Worm (Caenorhabditis elegans) whole organism, late embryonic: ENCODE results near the gene F13H10.1.

Source experiments
- C08G9.2 ChIP-seq: sonication (generic microtip); optimal IDR thresholded peaks from 2 replicates; lab custom pipeline; 2016; ENCODE audit warnings: mild to moderate bottlenecking, missing genetic modification characterization, moderate library complexity, missing compliant biosample characterization
- C38D4.7 ChIP-seq: fragments of 200-800 bp; sonication (Bioruptor generic); optimal IDR thresholded peaks from 2 replicates; lab custom pipeline; 2018; ENCODE audit warnings: mild to moderate bottlenecking, missing genetic modification characterization, moderate library complexity, missing compliant biosample characterization
- F13H6.1 ChIP-seq: sonication (generic microtip); optimal IDR thresholded peaks from 2 replicates; lab custom pipeline; 2016; ENCODE audit warnings: missing genetic modification characterization, missing compliant biosample characterization
- T23F11.4 ChIP-seq: fragments of 200-800 bp; sonication (Bioruptor generic); optimal IDR thresholded peaks from 2 replicates; lab custom pipeline; 2018; ENCODE audit warnings: mild to moderate bottlenecking, missing genetic modification characterization, missing compliant biosample characterization
- Y22D7AL.16 ChIP-seq: sonication (generic microtip); optimal IDR thresholded peaks from 2 replicates; lab custom pipeline; 2016; ENCODE audit warnings: missing genetic modification characterization, missing compliant biosample characterization
- ama-1 ChIP-seq: fragments of 150-350 bp; optimal IDR thresholded peaks from 2 replicates; lab custom pipeline; 2014
- ceh-2 ChIP-seq: sonication (generic microtip); optimal IDR thresholded peaks from 2 replicates; lab custom pipeline; 2016; ENCODE audit warnings: missing genotype, missing genetic modification characterization, missing compliant biosample characterization
- ceh-22 ChIP-seq: sonication (generic microtip); optimal IDR thresholded peaks from 2 replicates; lab custom pipeline; 2017; ENCODE audit warnings: missing biosample characterization, missing genetic modification characterization
- ceh-24 ChIP-seq: sonication (generic microtip); optimal IDR thresholded peaks from 2 replicates; lab custom pipeline; 2016; ENCODE audit warnings: mild to moderate bottlenecking, missing genetic modification characterization, missing compliant biosample characterization
- ceh-31 ChIP-seq: sonication (generic microtip); optimal IDR thresholded peaks from 2 replicates; lab custom pipeline; 2016; ENCODE audit warnings: missing genetic modification characterization, missing compliant biosample characterization
- che-1 ChIP-seq: sonication (generic microtip); optimal IDR thresholded peaks from 2 replicates; lab custom pipeline; 2016; ENCODE audit warnings: mild to moderate bottlenecking, missing genetic modification characterization, missing compliant biosample characterization
- dve-1 ChIP-seq: sonication (generic microtip); optimal IDR thresholded peaks from 2 replicates; lab custom pipeline; 2017; ENCODE audit warnings: antibody characterized with exemption, mild to moderate bottlenecking, missing genetic modification characterization, missing compliant biosample characterization
- elt-2 ChIP-seq: sonication (generic microtip); optimal IDR thresholded peaks from 2 replicates; lab custom pipeline; 2016; ENCODE audit warnings: missing genetic modification reagents, missing genetic modification characterization, missing compliant biosample characterization
- gmeb-2 ChIP-seq: sonication (generic microtip); optimal IDR thresholded peaks from 2 replicates; lab custom pipeline; 2016; ENCODE audit warnings: missing genetic modification characterization, inconsistent platforms, missing compliant biosample characterization
- hlh-13 ChIP-seq: fragments of 200-800 bp; sonication (Bioruptor generic); optimal IDR thresholded peaks from 2 replicates; lab custom pipeline; 2018; ENCODE audit warnings: mild to moderate bottlenecking, missing genetic modification characterization, missing compliant biosample characterization
- hlh-15 ChIP-seq: sonication (generic microtip); optimal IDR thresholded peaks from 2 replicates; lab custom pipeline; 2016; ENCODE audit warnings: missing genetic modification characterization, missing compliant biosample characterization
- hlh-30 ChIP-seq: sonication (generic microtip); optimal IDR thresholded peaks from 2 replicates; lab custom pipeline; 2017; ENCODE audit warnings: antibody characterized with exemption, missing genetic modification characterization, missing compliant biosample characterization; ENCODE audit not compliant: insufficient read depth
- hlh-8 ChIP-seq: sonication (generic microtip); optimal IDR thresholded peaks from 2 replicates; lab custom pipeline; 2016; ENCODE audit warnings: missing genotype, missing genetic modification characterization, missing compliant biosample characterization
- nfya-1 ChIP-seq: sonication (generic microtip); optimal IDR thresholded peaks from 2 replicates; lab custom pipeline; 2017; ENCODE audit warnings: missing genetic modification characterization, mild to moderate bottlenecking, missing compliant biosample characterization, antibody characterized with exemption, moderate library complexity
- nhr-11 ChIP-seq: fragments of 150-350 bp; optimal IDR thresholded peaks from 2 replicates; lab custom pipeline; 2014; ENCODE audit warnings: missing biosample characterization, missing genetic modification characterization
- nhr-232 ChIP-seq: sonication (generic microtip); optimal IDR thresholded peaks from 2 replicates; lab custom pipeline; 2016; ENCODE audit warnings: missing genetic modification characterization, missing compliant biosample characterization
- npax-4 ChIP-seq: sonication (generic microtip); optimal IDR thresholded peaks from 2 replicates; lab custom pipeline; 2016; ENCODE audit warnings: missing genetic modification characterization, missing compliant biosample characterization
- odd-2 ChIP-seq: sonication (generic microtip); optimal IDR thresholded peaks from 2 replicates; lab custom pipeline; 2017; ENCODE audit warnings: antibody characterized with exemption, mild to moderate bottlenecking, missing genetic modification characterization, missing compliant biosample characterization
- pag-3 ChIP-seq: sonication (generic microtip); optimal IDR thresholded peaks from 2 replicates; lab custom pipeline; 2016; ENCODE audit warnings: missing compliant biosample characterization, missing genetic modification characterization, borderline replicate concordance
- pax-1 ChIP-seq: fragments of 150-350 bp; optimal IDR thresholded peaks from 2 replicates; lab custom pipeline; 2014; ENCODE audit warnings: missing biosample characterization, missing genetic modification characterization
- pha-2 ChIP-seq: sonication (generic microtip); optimal IDR thresholded peaks from 2 replicates; lab custom pipeline; 2017; ENCODE audit warnings: mild to moderate bottlenecking, missing genetic modification characterization, missing compliant biosample characterization
- pha-4 ChIP-seq: fragments of 150-350 bp; optimal IDR thresholded peaks from 2 replicates; lab custom pipeline; 2018; ENCODE audit warnings: missing biosample characterization, missing genetic modification reagents, missing genetic modification characterization
- ref-2 ChIP-seq: sonication (generic microtip); optimal IDR thresholded peaks from 2 replicates; lab custom pipeline; 2016; ENCODE audit warnings: missing genetic modification characterization, missing compliant biosample characterization
- rnt-1 ChIP-seq: sonication (generic microtip); optimal IDR thresholded peaks from 2 replicates; lab custom pipeline; 2016; ENCODE audit warnings: missing genetic modification characterization, missing compliant biosample characterization
- sox-2 ChIP-seq: fragments of 200-800 bp; sonication (Bioruptor generic); IDR thresholded peaks from 2 replicates; pipeline ENCODE4 v1.3.6; 2022; ENCODE audit warnings: missing genetic modification reagents, missing genetic modification characterization, missing compliant biosample characterization
- sox-4 ChIP-seq: sonication (generic microtip); optimal IDR thresholded peaks from 2 replicates; lab custom pipeline; 2017; ENCODE audit warnings: mild to moderate bottlenecking, missing genetic modification characterization, inconsistent platforms, missing compliant biosample characterization
- tbx-7 ChIP-seq: sonication (generic microtip); optimal IDR thresholded peaks from 2 replicates; lab custom pipeline; 2016; ENCODE audit warnings: missing genotype, missing genetic modification characterization, missing compliant biosample characterization
- unc-42 ChIP-seq: sonication (generic microtip); optimal IDR thresholded peaks from 2 replicates; lab custom pipeline; 2016; ENCODE audit warnings: missing genotype, missing genetic modification characterization, missing compliant biosample characterization
- ztf-16 ChIP-seq: sonication (generic microtip); optimal IDR thresholded peaks from 2 replicates; lab custom pipeline; 2017; ENCODE audit warnings: missing genetic modification characterization, missing compliant biosample characterization

F13H10.1 gene

DNA sequence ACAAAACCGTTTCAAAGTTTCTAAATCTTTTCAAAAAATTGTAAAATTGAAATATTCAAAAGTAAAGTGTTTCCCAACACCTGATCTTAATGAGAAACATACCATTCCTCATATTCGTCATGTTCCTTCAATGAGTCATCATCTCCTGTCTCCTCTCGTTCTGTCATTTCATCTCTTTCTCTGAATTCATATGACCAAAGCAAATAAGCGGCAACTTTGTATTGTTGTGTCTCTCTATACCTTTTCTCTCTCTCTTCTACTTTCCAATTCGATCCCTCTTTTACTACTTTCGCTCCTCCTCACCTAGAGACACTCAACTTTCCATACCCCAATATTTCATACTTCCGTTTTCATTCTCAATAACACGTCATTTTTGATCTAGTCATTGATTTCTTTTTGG, 3.9 kb downstream of the F13H10.1 start:
- no peak for TF ChIP-seq ceh-24 (tag; lab: Kevin White, UChicago)
- TF ChIP-seq hlh-30 (tag; lab: Kevin White, UChicago): peak; percentile 20

DNA sequence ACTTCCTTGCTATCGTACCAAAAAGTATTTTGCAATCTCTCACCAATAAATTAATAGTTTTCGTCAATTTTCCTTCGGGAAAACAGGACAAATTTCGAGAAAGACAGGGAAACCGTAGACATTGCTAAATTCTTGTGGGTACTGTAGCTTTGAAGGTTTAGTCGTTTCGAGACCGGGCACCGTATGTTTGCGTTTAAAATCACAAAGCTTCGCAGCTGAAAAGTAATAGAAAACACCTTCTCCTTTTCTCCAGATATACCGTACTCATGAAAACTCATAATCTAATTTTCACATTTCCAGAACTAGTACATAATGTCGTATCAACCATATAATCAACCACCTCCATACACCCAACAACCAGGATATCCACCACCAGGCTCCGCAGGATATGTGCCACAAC, 4.6 kb downstream of the F13H10.1 start, which contains the start of gene F13H10.6:
Gene F13H10.6, plus strand, starts transcription at position 301 of the 400 bp plus-strand sequence.
- TF ChIP-seq pax-1 (no peak), sox-2 (GFP tag; lab: Robert Waterston, UW) (no peak), pha-2 (tag; lab: Kevin White, UChicago) (no peak), T23F11.4 (GFP tag; lab: Kevin White, UChicago) (no peak), che-1 (tag; lab: Kevin White, UChicago) (no peak)

DNA sequence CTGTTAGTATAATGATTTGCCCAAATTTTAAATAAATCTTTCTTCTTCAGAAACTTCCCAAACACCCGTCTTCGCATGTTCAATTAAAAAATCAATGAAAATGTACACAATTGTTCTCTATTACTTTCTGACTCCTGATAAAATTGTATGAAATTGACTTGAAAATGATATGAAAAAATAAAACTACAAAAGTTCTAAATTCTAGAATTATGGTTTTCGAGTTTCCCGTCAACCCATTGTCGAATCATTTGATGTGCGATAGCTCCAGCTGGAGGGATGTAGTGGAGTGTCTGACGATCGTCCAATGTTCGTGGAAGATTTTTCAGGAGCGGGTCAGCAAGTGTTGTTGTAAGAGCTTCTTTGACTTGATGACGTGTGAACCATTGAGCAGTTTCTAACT, 5.6 kb downstream of the F13H10.1 start:
- TF ChIP-seq ceh-31 (no peak), ceh-2 (tag; lab: Kevin White, UChicago) (no peak), C08G9.2 (no peak), dve-1 (no peak), rnt-1 (no peak), ztf-16 (tag; lab: Kevin White, UChicago) (no peak), gmeb-2 (tag; lab: Kevin White, UChicago) (no peak), tbx-7 (tag; lab: Kevin White, UChicago) (no peak), nfya-1 (no peak), hlh-15 (tag; lab: Kevin White, UChicago) (no peak), ama-1 (lab: Kevin White, UChicago) (no peak), pax-1 (no peak), elt-2 (no peak), F13H6.1 (tag; lab: Kevin White, UChicago) (no peak), ref-2 (tag; lab: Kevin White, UChicago) (no peak)

DNA sequence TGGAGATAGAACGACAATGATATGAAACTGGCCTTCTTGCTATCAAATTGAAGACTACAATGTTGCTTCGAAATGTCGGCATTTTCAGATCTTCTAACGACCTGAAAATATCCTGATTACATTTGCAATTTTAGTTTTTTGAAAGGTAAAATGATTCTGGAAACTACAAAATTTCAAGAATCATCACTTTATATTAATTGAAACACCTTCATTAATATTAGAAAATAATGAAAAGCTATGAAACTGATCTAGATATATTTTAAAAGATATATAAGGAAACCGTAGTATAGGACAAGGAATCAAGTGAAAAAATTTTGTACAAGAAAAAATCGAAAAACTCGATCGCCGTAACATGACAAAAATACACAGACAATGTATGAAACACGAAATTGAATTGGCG, 7.5 kb downstream of the F13H10.1 start, which contains the start of gene ndx-9:
Gene ndx-9, minus strand, starts transcription at position 101 of the 400 bp plus-strand sequence.
- TF ChIP-seq npax-4 (tag; lab: Kevin White, UChicago) (no peak), odd-2 (tag; lab: Kevin White, UChicago) (no peak), pha-4 (tag; lab: Kevin White, UChicago) (no peak), Y22D7AL.16 (no peak), unc-42 (tag; lab: Kevin White, UChicago) (no peak), dve-1 (no peak), sox-4 (no peak), hlh-8 (tag; lab: Kevin White, UChicago) (no peak), nhr-11 (tag; lab: Kevin White, UChicago) (no peak), pag-3 (no peak), hlh-13 (no peak), C38D4.7 (no peak), nhr-232 (tag; lab: Kevin White, UChicago) (no peak), ceh-22 (tag; lab: Kevin White, UChicago) (no peak), pax-1 (no peak), T23F11.4 (GFP tag; lab: Kevin White, UChicago) (no peak)

DNA sequence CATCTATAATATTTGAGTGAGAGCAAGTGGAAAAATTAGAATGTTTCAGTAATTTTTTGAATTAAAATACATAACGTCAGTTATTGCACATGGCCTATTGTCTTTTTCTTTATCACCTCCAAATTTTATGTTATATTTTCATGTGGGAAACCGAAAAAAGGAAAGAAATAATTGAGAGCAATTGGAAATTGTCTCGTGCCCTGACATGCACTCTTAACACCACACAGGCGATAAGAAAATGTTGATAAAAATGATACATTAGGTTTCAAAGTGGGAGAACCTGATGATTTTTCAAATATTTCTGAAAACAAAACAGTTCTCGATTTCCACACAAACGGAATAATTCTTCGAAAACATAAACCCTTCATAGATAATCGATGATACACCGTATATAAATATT, 11.5 kb downstream of the F13H10.1 start, which contains the start of gene F13H10.3:
Gene F13H10.3, minus strand, starts transcription at position 73 of the 400 bp plus-strand sequence.
- TF ChIP-seq ceh-22 (tag; lab: Kevin White, UChicago) (no peak), elt-2 (peak; percentile 25)
- TF ChIP-seq, all 69 proteins: peak for 1
